Worm (Caenorhabditis elegans) whole organism, mixed stage, embryonic: Measurements from ENCODE around the gene F44D12.6.

ENCODE experiments used
- cnd-1 ChIP-seq: fragments of 200-800 bp; sonication (Bioruptor generic); optimal IDR thresholded peaks from 2 replicates; lab custom pipeline; 2018; ENCODE audit warnings: mild to moderate bottlenecking, missing genetic modification characterization, missing compliant biosample characterization
- lin-13 ChIP-seq: fragments of 150-350 bp; optimal IDR thresholded peaks from 2 replicates; lab custom pipeline; 2014; ENCODE audit warnings: missing biosample characterization, missing genetic modification characterization
- nhr-237 ChIP-seq: fragments of 150-350 bp; optimal IDR thresholded peaks from 2 replicates; lab custom pipeline; 2014; ENCODE audit warnings: missing biosample characterization, missing genetic modification characterization

- no peak for TF ChIP-seq nhr-237 (tag; lab: Kevin White, UChicago)
- TF ChIP-seq lin-13: no peak
- no peak for TF ChIP-seq cnd-1 (tag; lab: Kevin White, UChicago)
These were observed 39.4 kb downstream of the F44D12.6 start, which contains the start of gene W01B6.3 for ce11 chrIV:10072527-10072926.
